Fruit fly (Drosophila melanogaster): ENCODE measurements around the gene CG4658.

The CG4658 gene

dm6 chr2L:9907320-9908256, 49.3 kb upstream of the CG4658 start (continued):
- TF ChIP-seq OdsH (GFP tag; optimal IDR thresholded peaks at IDR 0.05) (no peak), CG6163 (GFP tag; IDR thresholded peaks at IDR 0.05) (peak; percentile 47; the same call in 2 of the 3 replicates), CG16779 (tag; optimal IDR thresholded peaks at IDR 0.05) (no peak), achi (GFP tag; optimal IDR thresholded peaks at IDR 0.05) (no peak), dsx (GFP tag; optimal IDR thresholded peaks at IDR 0.05; ENCODE audit: poor library complexity, severe bottlenecking) (peak; percentile 30), CG8319 (GFP tag; optimal IDR thresholded peaks at IDR 0.05) (no peak), acj6 (GFP tag; optimal IDR thresholded peaks at IDR 0.05) (no peak), Sox102F (GFP tag; optimal IDR thresholded peaks at IDR 0.05) (no peak), fd59A (GFP tag; optimal IDR thresholded peaks at IDR 0.05) (no peak), Lpt (GFP tag; optimal IDR thresholded peaks at IDR 0.05) (no peak), Gug (GFP tag; IDR thresholded peaks at IDR 0.05) (no peak), Eip78C (GFP tag) (peak; percentile 76), eg (GFP tag; IDR thresholded peaks at IDR 0.05) (0 out of 3 replicates have a peak, but pooled peaks have one; percentile 24), CG32006 (GFP tag; optimal IDR thresholded peaks at IDR 0.05) (no peak), esn (GFP tag; optimal IDR thresholded peaks at IDR 0.05) (no peak), topi (GFP tag; optimal IDR thresholded peaks at IDR 0.05) (no peak), svp (GFP tag) (no peak)

- TF ChIP-seq CG4318 (GFP tag; optimal IDR thresholded peaks at IDR 0.05), result no peak
- TF ChIP-seq CG15336 (GFP tag; IDR thresholded peaks at IDR 0.05), result peak; percentile 65
- TF ChIP-seq acj6 (GFP tag; optimal IDR thresholded peaks at IDR 0.05), result peak; percentile 9
- peak; percentile 46 for TF ChIP-seq Hr4 (GFP tag; optimal IDR thresholded peaks at IDR 0.05)
- no peak for TF ChIP-seq Hr38 (GFP tag; optimal IDR thresholded peaks at IDR 0.05)
- no peak for TF ChIP-seq CG10669 (GFP tag; optimal IDR thresholded peaks at IDR 0.05)
- no peak for TF ChIP-seq spab (GFP tag; optimal IDR thresholded peaks at IDR 0.05)
- TF ChIP-seq CG6276 (GFP tag; optimal IDR thresholded peaks at IDR 0.05), result peak; percentile 19
- TF ChIP-seq svp (GFP tag), result no peak
- TF ChIP-seq OdsH (GFP tag; optimal IDR thresholded peaks at IDR 0.05), result peak; percentile 21
- no peak for TF ChIP-seq CG3032 (tag; optimal IDR thresholded peaks at IDR 0.05)
- no peak for TF ChIP-seq lz (GFP tag; optimal IDR thresholded peaks at IDR 0.05)
- no peak for TF ChIP-seq CG31627 (GFP tag; optimal IDR thresholded peaks at IDR 0.05)
- peak; percentile 37 for TF ChIP-seq net (GFP tag; optimal IDR thresholded peaks at IDR 0.05)
- TF ChIP-seq CG11762 (GFP tag; optimal IDR thresholded peaks at IDR 0.05; ENCODE audit: insufficient read depth), result no peak
- peak; percentile 20 to 29 for TF ChIP-seq ss (GFP tag; optimal IDR thresholded peaks at IDR 0.05)
- no peak for TF ChIP-seq CG8632 (GFP tag; optimal IDR thresholded peaks at IDR 0.05)
- peak; percentile 33 for TF ChIP-seq esn (GFP tag; optimal IDR thresholded peaks at IDR 0.05)
- TF ChIP-seq eg (GFP tag; IDR thresholded peaks at IDR 0.05), result peak; percentile 71; the same call in 2 of the 3 replicates
- TF ChIP-seq CG11902 (GFP tag; optimal IDR thresholded peaks at IDR 0.05), result no peak
- TF ChIP-seq dac (GFP tag; optimal IDR thresholded peaks at IDR 0.05), result no peak
- TF ChIP-seq fd85E (GFP tag; optimal IDR thresholded peaks at IDR 0.05), result no peak
- TF ChIP-seq CG6854 (GFP tag; optimal IDR thresholded peaks at IDR 0.05), result no peak
- no peak for TF ChIP-seq Smox (GFP tag; optimal IDR thresholded peaks at IDR 0.05)
- peak; percentile 13 for TF ChIP-seq Sox102F (GFP tag; optimal IDR thresholded peaks at IDR 0.05)
- TF ChIP-seq CG9139 (GFP tag; optimal IDR thresholded peaks at IDR 0.05), result peak; percentile 13
- peak; percentile 60 for TF ChIP-seq vri (GFP tag; optimal IDR thresholded peaks at IDR 0.05)
- no peak for TF ChIP-seq CG6792 (GFP tag; optimal IDR thresholded peaks at IDR 0.05)
- no peak for TF ChIP-seq CG8319 (GFP tag; optimal IDR thresholded peaks at IDR 0.05)
- TF ChIP-seq topi (GFP tag; optimal IDR thresholded peaks at IDR 0.05), result peak; percentile 7
- no peak for TF ChIP-seq CG11294 (GFP tag; IDR thresholded peaks at IDR 0.05)
- TF ChIP-seq pdm3 (GFP tag; optimal IDR thresholded peaks at IDR 0.05), result peak; percentile 6
- TF ChIP-seq Lpt (GFP tag; optimal IDR thresholded peaks at IDR 0.05), result no peak
- no peak for TF ChIP-seq CG7368 (GFP tag; optimal IDR thresholded peaks at IDR 0.05)
- peak; percentile 25; the same call in 1 of the 3 replicates for TF ChIP-seq CG8119 (GFP tag; IDR thresholded peaks at IDR 0.05)
- no peak for TF ChIP-seq Blimp-1 (GFP tag; optimal IDR thresholded peaks at IDR 0.05)
- 0 out of 3 replicates have a peak, but pooled peaks have one; percentile 39 for TF ChIP-seq CG6163 (GFP tag; IDR thresholded peaks at IDR 0.05)
- TF ChIP-seq Hr39 (GFP tag; optimal IDR thresholded peaks at IDR 0.05), result no peak
- no peak for TF ChIP-seq cyc (GFP tag; optimal IDR thresholded peaks at IDR 0.05)
- TF ChIP-seq Ets21C (GFP tag; optimal IDR thresholded peaks at IDR 0.05), result no peak
These were observed 48.4 kb upstream of the CG4658 start, which contains the start of gene CG13124 for dm6 chr2L:9908468-9908967. Gene CG13124 (minus strand): TSS chr2L:9908633.
